Fruit fly (Drosophila melanogaster): ENCODE data around the gene rpk.

dm6 chr3R:4664947-4665346 lies 19.2 kb downstream of the rpk start:
- TF ChIP-seq h (optimal IDR thresholded peaks at IDR 0.05), result no peak
- no peak for TF ChIP-seq Myc (optimal IDR thresholded peaks at IDR 0.05)
- TF ChIP-seq Sin3A (optimal IDR thresholded peaks at IDR 0.05), result no peak
- no peak for TF ChIP-seq insv (optimal IDR thresholded peaks at IDR 0.05)
